Worm (Caenorhabditis elegans) whole organism, L1 larva: Measurements from ENCODE around the gene cyp-13A11.

ENCODE experiments used
- C34B4.2 ChIP-seq: sonication (generic microtip); optimal IDR thresholded peaks from 2 replicates; lab custom pipeline; 2017; ENCODE audit warnings: mild to moderate bottlenecking, missing genetic modification characterization, missing compliant biosample characterization
- F16B12.6 ChIP-seq: fragments of 150-350 bp; optimal IDR thresholded peaks from 2 replicates; lab custom pipeline; 2014; ENCODE audit warnings: missing biosample characterization, missing genetic modification characterization
- Y116A8C.19 ChIP-seq: sonication (generic microtip); optimal IDR thresholded peaks from 2 replicates; lab custom pipeline; 2016; ENCODE audit warnings: missing compliant biosample characterization, missing genetic modification characterization, borderline replicate concordance
- blmp-1 ChIP-seq: fragments of 150-350 bp; optimal IDR thresholded peaks from 2 replicates; lab custom pipeline; 2014; ENCODE audit warnings: missing biosample characterization, missing genetic modification characterization
- ceh-8 ChIP-seq: fragments of 200-800 bp; sonication (Bioruptor generic); optimal IDR thresholded peaks from 2 replicates; lab custom pipeline; 2018; ENCODE audit warnings: mild to moderate bottlenecking, missing genetic modification characterization, moderate library complexity, missing compliant biosample characterization
- ceh-82 ChIP-seq, 3 experiments: fragments of 150-350 bp in 1 of 3; sonication (generic microtip) in 2 of 3; optimal IDR thresholded peaks; 2 replicates each; lab custom pipeline; 2014 to 2017; ENCODE audit warnings: missing biosample characterization in 3 of 3, missing genetic modification characterization in 3 of 3
- dpl-1 ChIP-seq, 3 experiments: fragments of 150-350 bp in 2 of 3; sonication (generic microtip) in 1 of 3; optimal IDR thresholded peaks; 2 replicates each; lab custom pipeline; 2014 to 2017; ENCODE audit warnings: missing biosample characterization in 3 of 3, missing genetic modification characterization in 3 of 3, missing genetic modification reagents in 3 of 3
- efl-1 ChIP-seq, 4 experiments: fragments of 150-350 bp; optimal IDR thresholded peaks in 3 of 4; peaks in 1 of 4; 1 replicate in 1 of 4; 2 replicates in 3 of 4; lab custom pipeline; 2014; ENCODE audit warnings: missing biosample characterization in 2 of 4, missing genetic modification characterization in 2 of 4, missing genetic modification reagents in 2 of 4
- efl-3 ChIP-seq: fragments of 200-800 bp; sonication (Bioruptor generic); optimal IDR thresholded peaks from 2 replicates; lab custom pipeline; 2018; ENCODE audit warnings: mild to moderate bottlenecking, missing genetic modification characterization, missing compliant biosample characterization
- egl-27 ChIP-seq, 2 experiments: fragments of 150-350 bp in 1 of 2; sonication (generic microtip); optimal IDR thresholded peaks; 3 replicates each; lab custom pipeline; 2017 to 2018; ENCODE audit warnings: missing biosample characterization in 2 of 2, missing genetic modification characterization in 2 of 2, missing genetic modification reagents in 2 of 2
- elt-3 ChIP-seq, 6 experiments: fragments of 150-350 bp in 1 of 6; sonication (generic microtip); optimal IDR thresholded peaks; 2 replicates each; lab custom pipeline; 2017 to 2018; ENCODE audit warnings: missing biosample characterization in 6 of 6, missing genetic modification characterization in 6 of 6, inconsistent platforms in 1 of 6
- ets-5 ChIP-seq: fragments of 200-800 bp; sonication (Bioruptor generic); IDR thresholded peaks from 2 replicates; pipeline ENCODE4 v1.3.6; 2022; ENCODE audit warnings: missing genetic modification characterization, missing compliant biosample characterization
- fkh-10 ChIP-seq: sonication (generic microtip); optimal IDR thresholded peaks from 2 replicates; lab custom pipeline; 2017; ENCODE audit warnings: missing biosample characterization, missing genetic modification reagents, missing genetic modification characterization
- fkh-4 ChIP-seq: sonication (generic microtip); optimal IDR thresholded peaks from 2 replicates; lab custom pipeline; 2016; ENCODE audit warnings: missing compliant biosample characterization, missing genetic modification characterization, borderline replicate concordance
- fkh-8 ChIP-seq: sonication (generic microtip); optimal IDR thresholded peaks from 2 replicates; lab custom pipeline; 2016; ENCODE audit warnings: mild to moderate bottlenecking, missing genetic modification characterization, missing compliant biosample characterization
- fos-1 ChIP-seq: fragments of 150-350 bp; optimal IDR thresholded peaks from 2 replicates; lab custom pipeline; 2014; ENCODE audit warnings: missing biosample characterization, missing genetic modification characterization
- hlh-17 ChIP-seq: fragments of 200-800 bp; sonication (Bioruptor generic); optimal IDR thresholded peaks from 2 replicates; lab custom pipeline; 2018; ENCODE audit warnings: missing genetic modification characterization, mild to moderate bottlenecking, missing compliant biosample characterization, moderate library complexity, borderline replicate concordance
- hpl-2 ChIP-seq: fragments of 150-350 bp; optimal IDR thresholded peaks from 2 replicates; lab custom pipeline; 2014; ENCODE audit warnings: missing biosample characterization, missing genetic modification reagents, missing genetic modification characterization
- irx-1 ChIP-seq: sonication (generic microtip); optimal IDR thresholded peaks from 2 replicates; lab custom pipeline; 2016; ENCODE audit warnings: missing genetic modification characterization, missing compliant biosample characterization
- isw-1 ChIP-seq: fragments of 200-800 bp; sonication (Bioruptor generic); IDR thresholded peaks from 2 replicates; pipeline ENCODE4 v1.3.6; 2022; ENCODE audit warnings: missing genetic modification characterization, missing compliant biosample characterization
- jun-1 ChIP-seq: fragments of 150-350 bp; optimal IDR thresholded peaks from 2 replicates; lab custom pipeline; 2014; ENCODE audit warnings: missing biosample characterization, missing genetic modification reagents, missing genetic modification characterization
- lin-14 ChIP-seq: fragments of 200-800 bp; sonication (Bioruptor generic); optimal IDR thresholded peaks from 2 replicates; lab custom pipeline; 2018; ENCODE audit warnings: mild to moderate bottlenecking, missing genetic modification characterization, moderate library complexity, missing compliant biosample characterization
- lin-35 ChIP-seq, 2 experiments: fragments of 150-350 bp; optimal IDR thresholded peaks; 2 replicates each; lab custom pipeline; 2014; ENCODE audit warnings: missing biosample characterization in 2 of 2, missing genetic modification characterization in 2 of 2, missing genetic modification reagents in 2 of 2
- lsy-2 ChIP-seq, 2 experiments: fragments of 150-350 bp; optimal IDR thresholded peaks; 2 replicates each; lab custom pipeline; 2014; ENCODE audit warnings: missing biosample characterization in 2 of 2, missing genetic modification characterization in 2 of 2
- mab-9 ChIP-seq: fragments of 200-800 bp; sonication (Bioruptor generic); IDR thresholded peaks from 2 replicates; pipeline ENCODE4 v1.3.6; 2022; ENCODE audit warnings: missing genetic modification reagents, missing genetic modification characterization, missing compliant biosample characterization
- mdl-1 ChIP-seq, 2 experiments: fragments of 150-350 bp; optimal IDR thresholded peaks; 2 replicates each; lab custom pipeline; 2014 to 2017; ENCODE audit warnings: missing biosample characterization in 2 of 2, missing genetic modification characterization in 2 of 2, inconsistent platforms in 1 of 2
- mep-1 ChIP-seq: fragments of 150-350 bp; optimal IDR thresholded peaks from 2 replicates; lab custom pipeline; 2014; ENCODE audit warnings: missing biosample characterization, missing genetic modification characterization
- nhr-12 ChIP-seq: sonication (generic microtip); optimal IDR thresholded peaks from 2 replicates; lab custom pipeline; 2017; ENCODE audit warnings: missing biosample characterization, missing genetic modification characterization
- nhr-19 ChIP-seq: fragments of 200-800 bp; sonication (Bioruptor generic); conservative IDR thresholded peaks from 2 replicates; pipeline ENCODE4 v1.3.6; 2022; ENCODE audit warnings: missing genetic modification characterization, missing compliant biosample characterization
- nhr-237 ChIP-seq: fragments of 150-350 bp; optimal IDR thresholded peaks from 2 replicates; lab custom pipeline; 2014; ENCODE audit warnings: missing biosample characterization, missing genetic modification characterization
- nhr-71 ChIP-seq: sonication (generic microtip); optimal IDR thresholded peaks from 2 replicates; lab custom pipeline; 2016; ENCODE audit warnings: mild to moderate bottlenecking, missing genetic modification characterization, moderate library complexity, missing compliant biosample characterization
- nhr-76 ChIP-seq: sonication (generic microtip); optimal IDR thresholded peaks from 2 replicates; lab custom pipeline; 2017; ENCODE audit warnings: missing biosample characterization, missing genetic modification characterization
- nhr-84 ChIP-seq: sonication (generic microtip); optimal IDR thresholded peaks from 2 replicates; lab custom pipeline; 2017; ENCODE audit warnings: missing biosample characterization, missing genetic modification characterization
- nhr-90 ChIP-seq: sonication (generic microtip); optimal IDR thresholded peaks from 2 replicates; lab custom pipeline; 2016; ENCODE audit warnings: mild to moderate bottlenecking, missing genetic modification characterization, missing compliant biosample characterization; ENCODE audit not compliant: poor library complexity
- pax-3 ChIP-seq: fragments of 200-800 bp; sonication (Bioruptor generic); optimal IDR thresholded peaks from 2 replicates; lab custom pipeline; 2018; ENCODE audit warnings: mild to moderate bottlenecking, missing genetic modification characterization, moderate library complexity, missing compliant biosample characterization
- rnt-1 ChIP-seq: sonication (generic microtip); optimal IDR thresholded peaks from 2 replicates; lab custom pipeline; 2016; ENCODE audit warnings: mild to moderate bottlenecking, missing genetic modification characterization, moderate library complexity, missing compliant biosample characterization
- skn-1 ChIP-seq: fragments of 150-350 bp; optimal IDR thresholded peaks from 2 replicates; lab custom pipeline; 2014; ENCODE audit warnings: missing biosample characterization, missing genetic modification characterization
- snu-23 ChIP-seq: sonication (generic microtip); optimal IDR thresholded peaks from 2 replicates; lab custom pipeline; 2016; ENCODE audit warnings: missing genetic modification characterization, missing compliant biosample characterization
- sptf-1 ChIP-seq: fragments of 150-350 bp; optimal IDR thresholded peaks from 2 replicates; lab custom pipeline; 2014; ENCODE audit warnings: missing biosample characterization, missing genetic modification characterization
- swsn-7 ChIP-seq: sonication (generic microtip); optimal IDR thresholded peaks from 2 replicates; lab custom pipeline; 2016; ENCODE audit warnings: missing genetic modification characterization, missing compliant biosample characterization
- tlp-1 ChIP-seq: fragments of 150-350 bp; optimal IDR thresholded peaks from 2 replicates; lab custom pipeline; 2014; ENCODE audit warnings: missing biosample characterization, missing genetic modification characterization
- unc-62 ChIP-seq: fragments of 150-350 bp; optimal IDR thresholded peaks from 2 replicates; lab custom pipeline; 2014; ENCODE audit warnings: missing biosample characterization, missing genetic modification reagents, missing genetic modification characterization
- unc-98 ChIP-seq: fragments of 200-800 bp; sonication (Bioruptor generic); IDR thresholded peaks from 2 replicates; pipeline ENCODE4 v1.3.6; 2022; ENCODE audit warnings: missing genetic modification characterization, missing compliant biosample characterization
- vab-15 ChIP-seq: sonication (generic microtip); optimal IDR thresholded peaks from 2 replicates; lab custom pipeline; 2017; ENCODE audit warnings: missing genotype, mild to moderate bottlenecking, missing genetic modification characterization, missing compliant biosample characterization
- xbp-1 ChIP-seq: sonication (generic microtip); optimal IDR thresholded peaks from 2 replicates; lab custom pipeline; 2016; ENCODE audit warnings: missing genetic modification characterization, missing compliant biosample characterization
- zag-1 ChIP-seq: fragments of 150-350 bp; optimal IDR thresholded peaks from 2 replicates; lab custom pipeline; 2014; ENCODE audit warnings: missing biosample characterization, missing genetic modification characterization
- ztf-11 ChIP-seq, 2 experiments: sonication (generic microtip); optimal IDR thresholded peaks; 2 replicates each; lab custom pipeline; 2016 to 2017; ENCODE audit warnings: missing genetic modification characterization in 2 of 2, missing biosample characterization in 1 of 2, missing compliant biosample characterization in 1 of 2

cyp-13A11 gene

DNA sequence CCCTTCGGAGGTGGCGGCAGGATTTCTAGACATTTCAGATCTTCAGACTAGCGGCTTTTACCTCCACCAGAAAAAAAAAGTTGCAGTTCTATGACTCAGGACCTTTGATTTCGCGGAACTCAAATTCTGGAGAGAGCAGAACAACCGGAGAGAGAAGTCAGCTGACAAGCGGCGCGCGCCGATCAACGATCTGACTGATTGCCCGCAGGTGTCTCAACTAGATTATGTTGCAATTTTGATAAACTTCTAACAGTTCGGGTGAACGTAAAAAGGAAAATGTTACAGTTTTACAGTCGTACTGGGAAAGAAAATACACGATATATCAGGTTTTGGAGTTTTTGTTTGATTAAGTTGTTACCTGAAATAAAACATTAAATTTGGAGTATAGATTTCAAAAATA is 42.2 kb downstream of the cyp-13A11 start (continued):
- TF ChIP-seq egl-27 (tag; optimal IDR thresholded peaks at IDR 0.05; lab: Kevin White, UChicago) (no peak), hpl-2 (GFP tag; lab: Kevin White, UChicago) (no peak), snu-23 (GFP tag; lab: Kevin White, UChicago) (no peak), nhr-76 (tag; lab: Kevin White, UChicago) (no peak)

DNA sequence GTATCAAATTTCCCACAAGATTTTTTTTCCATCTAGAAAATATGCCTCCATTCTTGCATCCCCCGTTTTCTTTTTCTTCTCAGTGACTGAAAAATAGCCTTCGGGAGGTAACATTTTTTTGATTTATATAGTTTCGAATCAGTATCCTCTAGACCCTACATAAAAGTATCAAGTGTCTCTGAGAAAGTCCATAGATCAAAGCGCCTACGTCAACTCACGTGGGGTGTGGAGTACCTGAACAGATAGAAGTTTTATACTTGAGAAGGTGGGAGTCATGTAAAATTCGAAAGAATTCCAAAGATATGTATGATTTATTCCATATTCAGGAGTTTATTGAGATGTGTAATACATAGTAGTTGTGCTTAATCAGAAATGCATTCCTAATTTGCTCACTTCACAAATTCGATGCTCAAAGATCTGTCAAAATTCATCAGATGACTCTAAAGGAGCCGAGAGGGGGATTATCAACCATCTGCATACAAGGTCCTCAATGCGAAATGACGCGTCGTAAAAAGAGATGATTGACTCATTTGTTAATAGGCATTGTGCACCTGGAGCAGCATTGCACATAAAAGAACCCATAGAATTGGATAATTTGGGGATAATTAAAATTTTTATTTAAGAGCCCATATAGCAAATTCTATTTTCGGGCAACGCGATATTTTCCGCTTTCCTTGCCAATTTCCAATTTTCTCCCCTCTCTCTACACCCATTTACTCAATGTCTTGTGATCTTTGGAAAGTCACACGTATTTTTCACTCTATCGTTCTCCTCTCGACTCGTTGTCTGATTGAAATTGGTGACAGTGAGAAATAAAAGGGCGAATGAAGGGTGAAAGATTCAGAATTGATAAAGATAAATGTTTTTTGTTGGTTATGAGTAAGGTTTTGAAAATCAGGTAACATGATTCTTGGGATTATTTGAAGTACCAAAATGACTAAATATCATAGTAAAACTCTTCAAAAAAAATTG is 43.7 kb downstream of the cyp-13A11 start:
- TF ChIP-seq mep-1 (tag; lab: Kevin White, UChicago) (peak; percentile 55), fkh-8 (peak; percentile 27), nhr-12 (tag; lab: Kevin White, UChicago) (no peak), efl-1 (optimal IDR thresholded peaks at IDR 0.05; lab: Kevin White, UChicago) (no peak), efl-1 (GFP tag; optimal IDR thresholded peaks at IDR 0.05 in 1 of 2; lab: Kevin White, UChicago) (no peak), lsy-2 (tag; optimal IDR thresholded peaks at IDR 0.05; lab: Kevin White, UChicago) (peak; percentile 22 to 54), swsn-7 (peak; percentile 19), fkh-10 (no peak), rnt-1 (tag; lab: Kevin White, UChicago) (peak; percentile 25), mab-9 (GFP tag; lab: Robert Waterston, UW) (no peak), hlh-17 (GFP tag; lab: Kevin White, UChicago) (no peak), Y116A8C.19 (no peak), vab-15 (tag; lab: Kevin White, UChicago) (peak; percentile 54), nhr-71 (tag; lab: Kevin White, UChicago) (peak; percentile 66), pax-3 (peak; percentile 17), irx-1 (tag; lab: Kevin White, UChicago) (no peak), isw-1 (GFP tag; lab: Robert Waterston, UW) (no peak), fos-1 (tag; lab: Kevin White, UChicago) (no peak), ceh-8 (GFP tag; lab: Kevin White, UChicago) (no peak), C34B4.2 (tag; lab: Kevin White, UChicago) (no peak), nhr-90 (tag; lab: Kevin White, UChicago) (peak; percentile 22), unc-62 (GFP tag; lab: Kevin White, UChicago) (no peak), zag-1 (no peak), nhr-19 (GFP tag; lab: Robert Waterston, UW) (peak; percentile 50), jun-1 (tag; lab: Kevin White, UChicago) (no peak), lin-35 (GFP tag; optimal IDR thresholded peaks at IDR 0.05; lab: Kevin White, UChicago) (peak; percentile 7 to 69), sptf-1 (tag; lab: Kevin White, UChicago) (no peak), dpl-1 (GFP tag; optimal IDR thresholded peaks at IDR 0.05; lab: Kevin White, UChicago) (peak in 2 of 3 experiments; percentile 0 to 12), F16B12.6 (tag; lab: Kevin White, UChicago) (no peak), hpl-2 (GFP tag; lab: Kevin White, UChicago) (no peak), unc-98 (GFP tag; lab: Robert Waterston, UW) (no peak), elt-3 (tag; optimal IDR thresholded peaks at IDR 0.05; lab: Kevin White, UChicago) (peak in 2 of 6 experiments; percentile 11 to 13), fkh-4 (tag; lab: Kevin White, UChicago) (no peak), nhr-76 (tag; lab: Kevin White, UChicago) (no peak), xbp-1 (no peak), nhr-237 (tag; lab: Kevin White, UChicago) (no peak), mdl-1 (tag; optimal IDR thresholded peaks at IDR 0.05; lab: Kevin White, UChicago) (peak in 1 of 2 experiments; percentile 61), ets-5 (no peak), tlp-1 (tag; lab: Kevin White, UChicago) (no peak), ztf-11 (tag; optimal IDR thresholded peaks at IDR 0.05; lab: Kevin White, UChicago) (peak in 1 of 2 experiments; percentile 44), nhr-84 (tag; lab: Kevin White, UChicago) (no peak), ceh-82 (tag; optimal IDR thresholded peaks at IDR 0.05; lab: Kevin White, UChicago) (peak in 1 of 3 experiments; percentile 13), blmp-1 (peak; percentile 42), skn-1 (tag; lab: Kevin White, UChicago) (no peak), efl-3 (GFP tag; lab: Kevin White, UChicago) (no peak), snu-23 (GFP tag; lab: Kevin White, UChicago) (peak; percentile 71), lin-14 (GFP tag; lab: Kevin White, UChicago) (peak; percentile 82)
